Fruit fly (Drosophila melanogaster) ovary, adult (tissue): ENCODE results near the gene CG42729.

Experiments used
- CG17801 ChIP-seq: fragments of 200-800 bp; optimal IDR thresholded peaks from 2 replicates; lab custom pipeline; 2019; ENCODE audit warnings: missing biosample characterization, mild to moderate bottlenecking, missing genetic modification characterization, moderate library complexity; ENCODE audit not compliant: partially characterized antibody

CG42729 gene

DNA sequence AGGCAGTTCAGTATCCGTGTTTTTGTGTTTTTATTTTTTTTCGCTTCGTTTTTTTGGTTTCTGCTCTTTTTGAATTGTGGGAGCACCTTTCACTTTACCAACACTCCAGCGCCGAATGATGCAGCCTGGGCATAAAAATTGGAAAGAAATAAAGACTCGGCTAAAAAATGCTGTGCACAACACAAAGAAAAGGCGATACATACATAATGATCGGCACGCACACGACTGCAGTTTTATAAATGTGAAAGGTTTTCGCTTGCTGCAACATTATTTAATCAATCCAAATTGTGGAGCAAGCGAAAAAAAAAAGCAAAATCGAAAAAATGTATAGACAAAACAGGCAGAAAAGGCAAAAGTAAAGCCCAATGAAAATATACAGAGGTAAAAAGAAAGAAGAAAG lies 15.7 kb upstream of the CG42729 start:
- TF ChIP-seq CG17801 (GFP tag; lab: Kevin White, UChicago) = peak; percentile 21

DNA sequence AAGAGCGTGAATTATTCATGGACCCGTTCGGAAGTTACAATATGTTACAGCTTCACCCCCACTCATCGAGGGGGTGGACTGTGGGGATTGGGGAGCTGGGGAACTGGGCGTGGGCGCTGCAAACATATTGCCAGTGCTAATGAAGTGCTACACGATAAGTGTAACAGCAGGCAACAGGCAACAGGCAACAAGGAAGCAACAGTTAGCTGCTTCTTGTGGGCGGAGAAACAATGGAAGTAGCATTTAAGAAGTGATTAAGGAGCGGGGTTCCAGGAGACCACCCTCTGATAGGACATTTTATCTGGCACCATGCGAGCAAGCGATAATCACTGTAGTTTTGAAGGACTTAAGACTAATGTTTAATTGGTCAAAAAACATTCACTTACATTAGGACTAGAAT lies 14.0 kb upstream of the CG42729 start:
- no peak for TF ChIP-seq CG17801 (GFP tag; lab: Kevin White, UChicago)

- no peak for TF ChIP-seq CG17801 (GFP tag; lab: Kevin White, UChicago)
These were observed 13.4 kb upstream of the CG42729 start for dm6 chr3L:15540682-15541081.

DNA sequence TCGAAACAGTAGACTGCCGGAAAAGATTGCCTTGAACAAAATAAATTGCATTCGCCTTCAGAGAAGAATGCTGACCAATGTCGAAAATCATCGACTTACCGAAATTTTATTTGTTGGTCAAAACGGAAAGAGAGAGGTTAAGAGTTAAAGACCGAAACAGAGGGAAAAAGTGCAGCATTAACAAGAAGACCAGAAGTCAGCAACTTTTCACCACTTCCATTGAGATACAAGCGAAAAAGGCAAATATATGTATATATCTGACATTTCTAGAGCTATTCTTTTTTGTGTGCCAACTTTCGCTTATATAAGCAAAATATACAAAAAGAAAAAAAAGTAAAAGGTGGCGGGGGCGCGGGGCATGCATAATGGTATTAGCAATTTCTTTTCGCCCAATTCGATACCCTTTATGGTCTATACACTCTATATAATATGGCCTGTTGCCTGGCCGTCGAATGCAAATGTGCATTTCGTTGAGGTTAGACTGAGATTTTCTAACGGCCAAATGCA lies 12.6 kb upstream of the CG42729 start:
- peak; percentile 17 for TF ChIP-seq CG17801 (GFP tag; lab: Kevin White, UChicago)

dm6 chr3L:15538582-15539490 lies 11.5 kb upstream of the CG42729 start:
- no peak for TF ChIP-seq CG17801 (GFP tag; lab: Kevin White, UChicago)

- no peak for TF ChIP-seq CG17801 (GFP tag; lab: Kevin White, UChicago)
These were observed 10.7 kb upstream of the CG42729 start for dm6 chr3L:15537916-15538581.

- no peak for TF ChIP-seq CG17801 (GFP tag; lab: Kevin White, UChicago)
These were observed 9.2 kb upstream of the CG42729 start for dm6 chr3L:15536550-15536949.

DNA sequence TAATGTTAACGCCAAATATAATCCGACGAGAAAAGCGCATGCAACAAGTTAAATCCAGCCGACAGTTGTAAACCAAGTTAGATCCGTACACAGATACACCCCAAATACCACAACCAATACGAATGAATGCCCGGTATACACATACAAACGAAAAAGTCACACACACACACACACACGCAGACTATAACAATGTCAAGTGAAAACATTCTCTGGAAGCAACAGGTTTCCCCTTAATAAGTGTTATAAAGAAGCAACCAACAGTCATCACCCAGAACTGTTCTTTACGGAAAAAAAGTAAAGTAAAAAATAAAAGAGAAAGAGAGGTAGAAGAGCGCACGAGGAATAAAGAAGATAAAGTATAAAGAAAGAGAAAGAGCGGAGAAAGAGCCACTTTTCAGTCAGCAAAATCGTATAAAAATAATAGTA lies 8.5 kb upstream of the CG42729 start:
- TF ChIP-seq CG17801 (GFP tag; lab: Kevin White, UChicago) = no peak

- peak; percentile 1 for TF ChIP-seq CG17801 (GFP tag; lab: Kevin White, UChicago)
These were observed 7.9 kb upstream of the CG42729 start, which contains the start of gene CrebA for dm6 chr3L:15535228-15535598. CrebA (plus strand) TSS chr3L:15535395.

- TF ChIP-seq CG17801 (GFP tag; lab: Kevin White, UChicago) = no peak
These were observed 7.2 kb upstream of the CG42729 start for dm6 chr3L:15534274-15535227.

DNA sequence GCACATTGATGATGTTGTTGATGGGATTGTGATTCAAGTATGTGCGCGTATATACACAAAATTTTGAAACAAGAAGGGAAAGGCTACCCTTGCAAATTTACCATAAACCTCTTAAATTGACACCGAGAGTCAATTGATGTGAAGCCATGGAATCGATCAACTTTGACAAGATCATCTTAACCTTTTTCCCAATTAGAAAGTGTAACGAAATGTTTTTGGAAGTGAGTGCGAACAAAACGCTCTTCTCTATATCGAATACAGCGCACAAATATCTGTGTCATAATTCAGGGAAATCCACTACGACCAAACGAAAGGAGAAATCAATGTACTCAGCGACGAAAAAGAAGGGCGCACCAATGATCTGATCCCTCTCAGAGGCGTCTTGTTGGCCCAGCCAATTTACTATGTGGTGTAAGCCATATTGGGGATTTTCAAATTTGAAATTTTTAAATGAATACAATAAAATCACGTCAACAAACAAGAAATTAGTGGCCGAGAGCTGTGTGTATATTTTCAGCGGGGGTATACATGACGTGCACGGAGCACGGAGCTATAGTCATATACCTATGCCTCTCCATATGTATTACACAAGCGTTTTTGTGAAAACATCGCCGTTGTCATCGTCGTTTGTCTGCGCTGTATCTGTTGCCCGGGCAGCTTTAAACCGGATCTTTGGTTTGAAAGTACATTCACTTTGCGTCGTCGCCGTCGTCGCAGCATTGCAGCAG lies 6.2 kb upstream of the CG42729 start:
- TF ChIP-seq CG17801 (GFP tag; lab: Kevin White, UChicago) = no peak

DNA sequence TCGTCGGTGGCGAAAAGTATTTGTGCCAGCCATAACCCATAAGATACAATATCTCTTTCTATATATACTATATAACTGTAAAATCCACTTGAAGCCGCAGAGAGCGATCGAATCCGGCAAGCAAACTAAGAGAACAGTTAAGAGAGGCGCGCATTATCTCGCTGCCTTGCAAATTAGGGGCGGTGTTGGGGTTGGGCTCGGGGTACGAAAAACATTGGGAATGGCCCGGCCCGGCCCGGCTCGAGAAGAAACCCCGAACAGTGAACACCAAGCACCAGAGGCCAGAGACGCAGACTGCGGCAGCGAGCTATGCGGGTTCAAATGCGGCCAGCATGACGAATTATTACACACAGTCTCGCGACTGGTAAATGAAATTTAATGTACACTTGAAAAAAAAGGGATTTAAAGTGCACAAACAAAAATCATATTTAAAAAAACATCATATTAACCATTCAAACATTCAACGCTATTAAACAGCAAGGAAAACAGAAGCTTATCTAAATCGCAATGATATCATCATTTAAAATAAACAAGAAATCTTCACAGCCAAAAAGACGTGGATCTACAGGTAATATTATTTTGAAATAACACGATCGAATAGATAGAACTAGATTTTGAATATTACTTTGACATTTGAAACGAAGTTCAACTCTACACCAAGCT lies 5.2 kb upstream of the CG42729 start:
- TF ChIP-seq CG17801 (GFP tag; lab: Kevin White, UChicago) = no peak
